Fruit fly (Drosophila melanogaster) whole organism, pupa: ENCODE data around the gene Ucp4B.

Source experiments
- CG12605 ChIP-seq: fragments of 200-800 bp; sonication (Bioruptor generic); IDR thresholded peaks from 2 replicates; pipeline ENCODE4 v1.3.6; 2022; ENCODE audit warnings: missing biosample characterization, missing genetic modification characterization
- CG15710 ChIP-seq: fragments of 200-800 bp; sonication (Bioruptor generic); optimal IDR thresholded peaks from 2 replicates; lab custom pipeline; 2018; ENCODE audit warnings: missing biosample characterization, mild to moderate bottlenecking, missing genetic modification characterization, moderate library complexity
- CG17806 ChIP-seq: fragments of 200-800 bp; sonication (Bioruptor generic); optimal IDR thresholded peaks from 2 replicates; lab custom pipeline; 2018; ENCODE audit warnings: missing biosample characterization, mild to moderate bottlenecking, missing genetic modification characterization, moderate library complexity
- CG32121 ChIP-seq: fragments of 200-800 bp; sonication (Bioruptor generic); IDR thresholded peaks from 2 replicates; pipeline ENCODE4 v1.3.6; 2022; ENCODE audit warnings: missing biosample characterization, missing genetic modification characterization
- CG4496 ChIP-seq: fragments of 200-800 bp; sonication (Bioruptor generic); IDR thresholded peaks from 3 replicates; pipeline ENCODE4 v1.3.6; 2022; ENCODE audit warnings: missing biosample characterization, missing genetic modification characterization
- CG8301 ChIP-seq: fragments of 200-800 bp; sonication (Bioruptor generic); optimal IDR thresholded peaks from 2 replicates; lab custom pipeline; 2018; ENCODE audit warnings: missing biosample characterization, mild to moderate bottlenecking, missing genetic modification characterization
- EcR ChIP-seq: fragments of 200-800 bp; sonication (Bioruptor generic); optimal IDR thresholded peaks from 3 replicates; lab custom pipeline; 2019; ENCODE audit warnings: missing biosample characterization, missing genetic modification characterization, mild to moderate bottlenecking, moderate library complexity, missing genetic modification reagents
- Ets98B ChIP-seq: fragments of 200-800 bp; sonication (Bioruptor generic); IDR thresholded peaks from 2 replicates; pipeline ENCODE4 v1.3.6; 2022; ENCODE audit warnings: missing biosample characterization, missing genetic modification characterization
- Pif1B ChIP-seq: fragments of 200-800 bp; sonication (Bioruptor generic); optimal IDR thresholded peaks from 3 replicates; lab custom pipeline; 2016; ENCODE audit warnings: missing biosample characterization, missing genetic modification characterization
- Snoo ChIP-seq: fragments of 200-800 bp; sonication (Bioruptor generic); optimal IDR thresholded peaks from 3 replicates; lab custom pipeline; 2017; ENCODE audit warnings: missing biosample characterization, mild to moderate bottlenecking, missing genetic modification characterization, inconsistent platforms

dm6 chr2L:5988115-5989092 lies 18.7 kb downstream of the Ucp4B start:
- TF ChIP-seq CG32121 (no peak), CG17806 (no peak), Snoo (tag; lab: Kevin White, UChicago) (no peak), Ets98B (GFP tag; lab: Robert Waterston, UW) (no peak), Pif1B (GFP tag; lab: Kevin White, UChicago) (no peak), CG4496 (no peak), EcR (GFP tag; lab: Kevin White, UChicago) (no peak), CG12605 (GFP tag; lab: Robert Waterston, UW) (no peak), CG8301 (tag; lab: Kevin White, UChicago) (no peak), CG15710 (tag; lab: Kevin White, UChicago) (no peak)
